Fruit fly (Drosophila melanogaster) whole organism, embryonic: ENCODE data around the gene CG43400.
A peak's percentile ranks its signal among the peaks of the same experiment; 100 is the strongest.

Source experiments
- Atf-2 ChIP-seq: fragments of 200-800 bp; sonication (Bioruptor generic); optimal IDR thresholded peaks from 2 replicates; lab custom pipeline; 2016; ENCODE audit warnings: missing biosample characterization, missing genetic modification characterization
- CG10321 ChIP-seq: fragments of 200-800 bp; sonication (Bioruptor generic); IDR thresholded peaks from 2 replicates; pipeline ENCODE4 v1.3.6; 2022; ENCODE audit warnings: missing biosample characterization, missing genetic modification characterization
- CG10462 ChIP-seq: fragments of 200-800 bp; sonication (Bioruptor generic); optimal IDR thresholded peaks from 2 replicates; lab custom pipeline; 2016; ENCODE audit warnings: missing biosample characterization, missing genetic modification characterization
- CG11247 ChIP-seq: fragments of 200-800 bp; sonication (Bioruptor generic); IDR thresholded peaks from 2 replicates; pipeline ENCODE4 v1.3.6; 2022; ENCODE audit warnings: missing biosample characterization, missing genetic modification characterization
- CG11695 ChIP-seq: fragments of 200-800 bp; sonication (Bioruptor generic); IDR thresholded peaks from 3 replicates; pipeline ENCODE4 v1.3.6; 2022; ENCODE audit warnings: missing biosample characterization, missing genetic modification characterization
- CG12155 ChIP-seq: fragments of 200-800 bp; sonication (Bioruptor generic); optimal IDR thresholded peaks from 3 replicates; lab custom pipeline; 2016; ENCODE audit warnings: missing biosample characterization, missing genetic modification characterization
- CG12744 ChIP-seq: fragments of 200-800 bp; sonication (Bioruptor generic); optimal IDR thresholded peaks from 2 replicates; lab custom pipeline; 2016; ENCODE audit warnings: missing biosample characterization, missing genetic modification characterization
- CG15696 ChIP-seq: fragments of 200-800 bp; sonication (Bioruptor generic); optimal IDR thresholded peaks from 2 replicates; lab custom pipeline; 2019; ENCODE audit warnings: missing biosample characterization, mild to moderate bottlenecking, missing genetic modification characterization, moderate library complexity
- CG1647 ChIP-seq: fragments of 200-800 bp; sonication (Bioruptor generic); optimal IDR thresholded peaks from 3 replicates; lab custom pipeline; 2016; ENCODE audit warnings: missing biosample characterization, missing genetic modification characterization
- CG1792 ChIP-seq: fragments of 200-800 bp; sonication (Bioruptor generic); optimal IDR thresholded peaks from 2 replicates; lab custom pipeline; 2016; ENCODE audit warnings: missing biosample characterization, missing genetic modification characterization
- CG1832 ChIP-seq: fragments of 200-800 bp; sonication (Bioruptor generic); optimal IDR thresholded peaks from 2 replicates; lab custom pipeline; 2017; ENCODE audit warnings: missing biosample characterization, mild to moderate bottlenecking, missing genetic modification characterization, inconsistent platforms
- CG30431 ChIP-seq: fragments of 200-800 bp; sonication (Bioruptor generic); optimal IDR thresholded peaks from 2 replicates; lab custom pipeline; 2017; ENCODE audit warnings: missing biosample characterization, missing genetic modification characterization
- CG3065 ChIP-seq: fragments of 200-800 bp; sonication (Bioruptor generic); optimal IDR thresholded peaks from 2 replicates; lab custom pipeline; 2016; ENCODE audit warnings: missing biosample characterization, missing genetic modification characterization
- CG3281 ChIP-seq: fragments of 200-800 bp; sonication (Bioruptor generic); optimal IDR thresholded peaks from 3 replicates; lab custom pipeline; 2017; ENCODE audit warnings: missing biosample characterization, mild to moderate bottlenecking, missing genetic modification characterization
- CG33213 ChIP-seq: fragments of 200-800 bp; sonication (Bioruptor generic); optimal IDR thresholded peaks from 3 replicates; lab custom pipeline; 2016; ENCODE audit warnings: missing biosample characterization, missing genetic modification characterization
- CG34422 ChIP-seq: fragments of 200-800 bp; sonication (Bioruptor generic); IDR thresholded peaks from 3 replicates; pipeline ENCODE4 v1.3.6; 2022; ENCODE audit warnings: missing biosample characterization, missing genetic modification characterization
- CG3726 ChIP-seq: fragments of 200-800 bp; sonication (Bioruptor generic); IDR thresholded peaks from 3 replicates; pipeline ENCODE4, ENCODE4 v1.3.6; 2022; ENCODE audit warnings: missing biosample characterization, missing genetic modification characterization
- CG3847 ChIP-seq: fragments of 200-800 bp; sonication (Bioruptor generic); IDR thresholded peaks from 2 replicates; pipeline ENCODE4 v1.3.6; 2022; ENCODE audit warnings: missing biosample characterization, missing genetic modification characterization
- CG5953 ChIP-seq: fragments of 200-800 bp; sonication (Bioruptor generic); IDR thresholded peaks from 2 replicates; pipeline ENCODE4 v1.3.6; 2022; ENCODE audit warnings: missing biosample characterization, missing genetic modification characterization
- CHES-1-like ChIP-seq: fragments of 200-800 bp; sonication (Bioruptor generic); optimal IDR thresholded peaks from 2 replicates; lab custom pipeline; 2016; ENCODE audit warnings: missing biosample characterization, missing genetic modification characterization
- CkIIα-i1 ChIP-seq: fragments of 200-800 bp; sonication (Bioruptor generic); IDR thresholded peaks from 2 replicates; pipeline ENCODE4 v1.3.6; 2022; ENCODE audit warnings: missing biosample characterization, missing genetic modification characterization
- CoRest ChIP-seq: fragments of 200-800 bp; sonication (Bioruptor generic); optimal IDR thresholded peaks from 3 replicates; lab custom pipeline; 2018; ENCODE audit warnings: missing biosample characterization, mild to moderate bottlenecking, missing genetic modification characterization, moderate library complexity
- Deaf1 ChIP-seq: fragments of 200-800 bp; optimal IDR thresholded peaks from 3 replicates; lab custom pipeline; 2019; ENCODE audit warnings: missing biosample characterization, mild to moderate bottlenecking, missing genetic modification characterization, moderate library complexity
- Dll ChIP-seq: fragments of 200-800 bp; sonication (Bioruptor generic); IDR thresholded peaks from 4 replicates; pipeline ENCODE4 v1.3.6; 2022; ENCODE audit warnings: missing biosample characterization, missing genetic modification characterization; ENCODE audit not compliant: partially characterized antibody
- Eip74EF ChIP-seq, 2 experiments: fragments of 200-800 bp in 1 of 2; fragments of >200 bp in 1 of 2; sonication (Bioruptor generic) in 1 of 2; optimal IDR thresholded peaks; 2 replicates each; lab custom pipeline; 2017 to 2019; ENCODE audit warnings: missing biosample characterization in 2 of 2, missing genetic modification characterization in 2 of 2, mild to moderate bottlenecking in 1 of 2, moderate library complexity in 1 of 2
- GATAe ChIP-seq: fragments of 200-800 bp; sonication (Bioruptor generic); conservative IDR thresholded peaks from 2 replicates; pipeline ENCODE4 v1.3.6; 2022; ENCODE audit warnings: missing biosample characterization, missing genetic modification characterization
- H2.0 ChIP-seq: fragments of 200-800 bp; sonication (Bioruptor generic); IDR thresholded peaks from 2 replicates; pipeline ENCODE4 v1.3.6; 2022; ENCODE audit warnings: missing biosample characterization, missing genetic modification characterization
- Mad ChIP-seq: fragments of 200-800 bp; sonication (Bioruptor generic); optimal IDR thresholded peaks from 2 replicates; lab custom pipeline; 2016; ENCODE audit warnings: missing biosample characterization, missing genetic modification characterization
- Med ChIP-seq: fragments of 200-800 bp; sonication (Bioruptor generic); peaks from one replicate; lab custom pipeline; 2016; ENCODE audit warnings: missing biosample characterization, missing genetic modification characterization, mild to moderate bottlenecking, inconsistent platforms, moderate library complexity
- NK7.1 ChIP-seq: fragments of 200-800 bp; sonication (Bioruptor generic); optimal IDR thresholded peaks from 3 replicates; lab custom pipeline; 2016; ENCODE audit warnings: missing biosample characterization, missing genetic modification characterization
- Ssrp ChIP-seq: fragments of 200-800 bp; sonication (Bioruptor generic); optimal IDR thresholded peaks from 2 replicates; lab custom pipeline; 2018; ENCODE audit warnings: missing biosample characterization, mild to moderate bottlenecking, missing genetic modification characterization, moderate library complexity
- TFAM ChIP-seq: fragments of 200-800 bp; sonication (Bioruptor generic); optimal IDR thresholded peaks from 2 replicates; lab custom pipeline; 2017; ENCODE audit warnings: missing biosample characterization, missing genetic modification characterization, inconsistent platforms
- corto ChIP-seq: fragments of 200-800 bp; sonication (Bioruptor generic); optimal IDR thresholded peaks from 2 replicates; lab custom pipeline; 2016; ENCODE audit warnings: missing biosample characterization, mild to moderate bottlenecking, missing genetic modification characterization, moderate library complexity
- dimm ChIP-seq: fragments of 200-800 bp; sonication (Bioruptor generic); IDR thresholded peaks from 2 replicates; pipeline ENCODE4 v1.3.6; 2022; ENCODE audit warnings: missing biosample characterization, missing genetic modification characterization
- eve ChIP-seq, 2 experiments: fragments of >200 bp; optimal IDR thresholded peaks; 2 replicates each; lab custom pipeline; 2017; ENCODE audit warnings: missing biosample characterization in 2 of 2, missing genetic modification characterization in 2 of 2
- gro ChIP-seq: fragments of 200-800 bp; sonication (Bioruptor generic); optimal IDR thresholded peaks from 2 replicates; lab custom pipeline; 2016; ENCODE audit warnings: missing biosample characterization, missing genetic modification characterization
- gsb-n ChIP-seq: fragments of 200-800 bp; sonication (Bioruptor generic); optimal IDR thresholded peaks from 3 replicates; lab custom pipeline; 2018; ENCODE audit warnings: missing biosample characterization, mild to moderate bottlenecking, missing genetic modification characterization
- kay ChIP-seq: fragments of 200-800 bp; sonication (Bioruptor generic); optimal IDR thresholded peaks from 2 replicates; lab custom pipeline; 2016; ENCODE audit warnings: missing biosample characterization, missing genetic modification characterization
- kni ChIP-seq: fragments of 200-800 bp; sonication (Bioruptor generic); optimal IDR thresholded peaks from 3 replicates; lab custom pipeline; 2017; ENCODE audit warnings: mild to moderate bottlenecking, missing biosample characterization, missing genetic modification reagents, missing genetic modification characterization
- lab ChIP-seq: fragments of 200-800 bp; sonication (Bioruptor generic); optimal IDR thresholded peaks from 3 replicates; lab custom pipeline; 2017; ENCODE audit warnings: missing biosample characterization, missing genetic modification characterization, mild to moderate bottlenecking, moderate library complexity, missing genetic modification reagents
- nau ChIP-seq: fragments of 200-800 bp; sonication (Bioruptor generic); optimal IDR thresholded peaks from 3 replicates; lab custom pipeline; 2017; ENCODE audit warnings: missing biosample characterization, mild to moderate bottlenecking, missing genetic modification characterization, missing genetic modification reagents
- peb ChIP-seq: fragments of 200-800 bp; sonication (Bioruptor generic); IDR thresholded peaks from 2 replicates; pipeline ENCODE4 v1.3.6; 2022; ENCODE audit warnings: missing biosample characterization, missing genetic modification characterization
- psq ChIP-seq: fragments of 200-800 bp; sonication (Bioruptor generic); optimal IDR thresholded peaks from 2 replicates; lab custom pipeline; 2017; ENCODE audit warnings: missing biosample characterization, missing genetic modification characterization
- schlank ChIP-seq: fragments of 200-800 bp; sonication (Bioruptor generic); optimal IDR thresholded peaks from 2 replicates; lab custom pipeline; 2018; ENCODE audit warnings: missing biosample characterization, mild to moderate bottlenecking, missing genetic modification characterization
- slp2 ChIP-seq: fragments of 200-800 bp; sonication (Bioruptor generic); optimal IDR thresholded peaks from 2 replicates; lab custom pipeline; 2016; ENCODE audit warnings: missing biosample characterization, missing genetic modification characterization
- stwl ChIP-seq: fragments of 200-800 bp; sonication (Bioruptor generic); optimal IDR thresholded peaks from 3 replicates; lab custom pipeline; 2018; ENCODE audit warnings: missing biosample characterization, mild to moderate bottlenecking, missing genetic modification characterization, moderate library complexity
- tin ChIP-seq: fragments of 200-800 bp; sonication (Bioruptor generic); optimal IDR thresholded peaks from 3 replicates; lab custom pipeline; 2016; ENCODE audit warnings: missing biosample characterization, missing genetic modification characterization
- tll ChIP-seq, 2 experiments: fragments of 200-800 bp in 1 of 2; fragments of >200 bp in 1 of 2; sonication (Bioruptor generic) in 1 of 2; optimal IDR thresholded peaks; 2 replicates each; lab custom pipeline; 2017 to 2019; ENCODE audit warnings: missing biosample characterization in 2 of 2, missing genetic modification characterization in 2 of 2, mild to moderate bottlenecking in 1 of 2, moderate library complexity in 1 of 2
- zfh2 ChIP-seq: fragments of 200-800 bp; sonication (Bioruptor generic); optimal IDR thresholded peaks from 2 replicates; lab custom pipeline; 2016; ENCODE audit warnings: missing biosample characterization, missing genetic modification characterization

Gene CG43400

DNA sequence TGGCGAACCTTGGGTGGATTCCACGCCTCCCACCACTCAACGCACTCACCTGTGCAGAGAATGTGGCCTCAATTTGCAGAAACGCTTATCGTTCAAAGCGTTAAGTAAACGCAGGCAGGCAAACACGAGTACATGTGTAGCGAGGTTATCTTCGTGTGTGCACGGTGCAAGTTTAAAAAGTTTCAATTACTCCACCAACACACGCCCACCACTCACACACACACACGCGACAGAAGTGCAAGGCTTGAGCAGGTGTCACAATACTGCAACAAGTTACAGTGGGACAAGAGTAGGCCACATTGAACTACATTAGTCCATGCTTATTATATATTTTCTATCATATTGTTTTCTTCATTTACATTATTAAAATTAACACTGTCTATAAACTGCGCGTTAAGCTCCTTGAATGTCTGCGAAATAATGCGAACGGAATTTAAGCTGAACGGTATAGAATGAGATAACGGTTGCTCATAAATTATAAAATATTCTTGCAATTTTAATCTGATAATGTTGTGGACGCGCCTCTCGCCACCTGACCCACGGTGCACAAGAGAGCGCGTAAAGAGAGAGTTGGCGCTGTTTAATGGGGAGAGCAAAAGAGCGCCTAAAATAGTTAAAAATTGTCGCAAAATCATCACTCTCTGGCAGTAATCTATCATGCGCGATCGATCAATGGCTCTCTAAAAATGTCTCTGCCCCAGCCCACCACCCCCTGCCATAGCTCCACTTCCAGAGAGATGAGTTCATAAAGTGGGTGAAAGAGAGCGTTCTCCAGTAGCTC is 44.2 kb downstream of the CG43400 start (continued):
- peak; percentile 97 for TF ChIP-seq CoRest (tag; lab: Kevin White, UChicago)
- TF ChIP-seq corto (GFP tag; lab: Kevin White, UChicago), result peak; percentile 98
- peak; percentile 82 for TF ChIP-seq CG3065 (GFP tag; lab: Kevin White, UChicago)
- TF ChIP-seq schlank, result peak; percentile 64
- TF ChIP-seq CG1832 (GFP tag; lab: Kevin White, UChicago), result no peak
- peak; percentile 93 for TF ChIP-seq CG5953 (GFP tag; lab: Robert Waterston, UW)
- TF ChIP-seq Atf-2 (GFP tag; lab: Kevin White, UChicago), result peak; percentile 82
- TF ChIP-seq CG3847 (GFP tag; lab: Robert Waterston, UW), result peak; percentile 84
- TF ChIP-seq H2.0 (GFP tag; lab: Robert Waterston, UW), result peak; percentile 86
- TF ChIP-seq CG3281, result peak; percentile 90
- peak; percentile 73 for TF ChIP-seq CG10321 (GFP tag; lab: Robert Waterston, UW)
- peak; percentile 78 for TF ChIP-seq CG1647 (GFP tag; lab: Kevin White, UChicago)
- TF ChIP-seq dimm (GFP tag; lab: Robert Waterston, UW), result peak; percentile 89
- TF ChIP-seq Eip74EF (GFP tag; optimal IDR thresholded peaks at IDR 0.05; lab: Kevin White, UChicago), result peak in 1 of 2 experiments; percentile 97
- peak; percentile 65; the same call in 1 of the 2 replicates for TF ChIP-seq CkIIα-i1 (GFP tag; lab: Robert Waterston, UW)
- TF ChIP-seq CG11247 (GFP tag; lab: Robert Waterston, UW), result peak; percentile 79
- TF ChIP-seq tin, result peak; percentile 90
- peak; percentile 95 for TF ChIP-seq peb (GFP tag; lab: Robert Waterston, UW)
- peak; percentile 97 for TF ChIP-seq CG11695
- TF ChIP-seq Dll, result peak; percentile 58; the same call in 2 of the 4 replicates
- peak; percentile 98 for TF ChIP-seq Ssrp (tag; lab: Kevin White, UChicago)
- TF ChIP-seq CG30431 (GFP tag; lab: Kevin White, UChicago), result peak; percentile 88
- TF ChIP-seq CG15696 (tag; lab: Kevin White, UChicago), result peak; percentile 79
- TF ChIP-seq stwl (tag; lab: Kevin White, UChicago), result no peak
- TF ChIP-seq CG33213, result peak; percentile 67
- TF ChIP-seq CG12155 (GFP tag; lab: Kevin White, UChicago), result peak; percentile 82
- TF ChIP-seq CG3726 (GFP tag; lab: Robert Waterston, UW), result peak; percentile 94
- peak; percentile 86 for TF ChIP-seq slp2 (GFP tag; lab: Kevin White, UChicago)
- TF ChIP-seq tll (GFP tag; optimal IDR thresholded peaks at IDR 0.05; lab: Kevin White, UChicago), result no peak
- TF ChIP-seq TFAM (GFP tag; lab: Kevin White, UChicago), result peak; percentile 81
- TF ChIP-seq nau (GFP tag; lab: Kevin White, UChicago), result peak; percentile 96
- peak; percentile 92 for TF ChIP-seq CG10462 (GFP tag; lab: Kevin White, UChicago)
- peak; percentile 96 for TF ChIP-seq gsb-n (tag; lab: Kevin White, UChicago)
- peak; percentile 97 for TF ChIP-seq Med (GFP tag; lab: Kevin White, UChicago)
- TF ChIP-seq lab (GFP tag; lab: Kevin White, UChicago), result peak; percentile 90
- TF ChIP-seq Deaf1 (tag; lab: Kevin White, UChicago), result peak; percentile 71
- TF ChIP-seq Mad (GFP tag; lab: Kevin White, UChicago), result peak; percentile 93
- TF ChIP-seq gro (GFP tag; lab: Kevin White, UChicago), result no peak
- TF ChIP-seq eve (GFP tag; optimal IDR thresholded peaks at IDR 0.05; lab: Kevin White, UChicago), result peak in 1 of 2 experiments; percentile 99
- peak; percentile 42 for TF ChIP-seq CHES-1-like (GFP tag; lab: Kevin White, UChicago)
- peak; percentile 97 for TF ChIP-seq kni (GFP tag; lab: Kevin White, UChicago)
- peak; percentile 40 for TF ChIP-seq CG1792 (GFP tag; lab: Kevin White, UChicago)
- TF ChIP-seq NK7.1 (GFP tag; lab: Kevin White, UChicago), result peak; percentile 65
- TF ChIP-seq CG34422 (GFP tag; lab: Robert Waterston, UW), result peak; percentile 94
- TF ChIP-seq CG12744, result peak; percentile 83
- TF ChIP-seq zfh2 (GFP tag; lab: Kevin White, UChicago), result peak; percentile 18
- TF ChIP-seq GATAe (GFP tag; lab: Robert Waterston, UW), result 0 out of 2 replicates have a peak, but pooled peaks have one; percentile 8
- TF ChIP-seq kay (GFP tag; lab: Kevin White, UChicago), result peak; percentile 82
- TF ChIP-seq psq, result peak; percentile 47
